Worm (Caenorhabditis elegans): Measurements from ENCODE around the gene F39F10.2.

Gene F39F10.2

DNA sequence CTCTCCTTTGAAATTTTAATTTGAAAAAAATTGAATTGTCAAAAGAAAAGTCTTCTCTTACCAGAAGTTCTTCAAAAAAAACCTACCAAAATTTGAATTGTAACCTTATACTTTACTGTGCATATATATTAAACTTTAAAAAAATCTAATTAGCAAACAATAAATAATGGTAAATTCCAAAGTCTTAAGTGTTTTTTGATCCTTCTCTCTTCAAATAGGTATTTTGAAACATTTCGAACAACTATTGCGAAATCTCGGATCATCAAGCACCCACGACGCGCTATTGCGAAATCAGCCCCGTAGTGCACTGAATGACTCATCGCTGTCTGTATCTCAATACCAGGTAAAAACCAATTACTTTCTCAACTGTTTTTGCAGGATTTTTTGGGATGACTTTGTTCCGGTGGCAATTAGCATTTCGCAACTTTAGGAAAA is 36.0 kb downstream of the F39F10.2 start (continued):
- peak; percentile 43 for TF ChIP-seq lin-14 (GFP tag; optimal IDR thresholded peaks at IDR 0.05)
- TF ChIP-seq ama-1 (optimal IDR thresholded peaks at IDR 0.05), result peak; percentile 91
- TF ChIP-seq nhr-12 (tag; optimal IDR thresholded peaks at IDR 0.05), result no peak
- no peak for TF ChIP-seq nhr-77 (tag; optimal IDR thresholded peaks at IDR 0.05)
- TF ChIP-seq C04F5.9 (tag; optimal IDR thresholded peaks at IDR 0.05), result no peak
- peak; percentile 39 for TF ChIP-seq grh-1 (GFP tag; IDR thresholded peaks at IDR 0.05)
- peak in 2 of 6 experiments; percentile 21 to 56 for TF ChIP-seq elt-3 (tag; optimal IDR thresholded peaks at IDR 0.05)
- TF ChIP-seq lsy-2 (tag; optimal IDR thresholded peaks at IDR 0.05), result peak; percentile 7 to 39

DNA sequence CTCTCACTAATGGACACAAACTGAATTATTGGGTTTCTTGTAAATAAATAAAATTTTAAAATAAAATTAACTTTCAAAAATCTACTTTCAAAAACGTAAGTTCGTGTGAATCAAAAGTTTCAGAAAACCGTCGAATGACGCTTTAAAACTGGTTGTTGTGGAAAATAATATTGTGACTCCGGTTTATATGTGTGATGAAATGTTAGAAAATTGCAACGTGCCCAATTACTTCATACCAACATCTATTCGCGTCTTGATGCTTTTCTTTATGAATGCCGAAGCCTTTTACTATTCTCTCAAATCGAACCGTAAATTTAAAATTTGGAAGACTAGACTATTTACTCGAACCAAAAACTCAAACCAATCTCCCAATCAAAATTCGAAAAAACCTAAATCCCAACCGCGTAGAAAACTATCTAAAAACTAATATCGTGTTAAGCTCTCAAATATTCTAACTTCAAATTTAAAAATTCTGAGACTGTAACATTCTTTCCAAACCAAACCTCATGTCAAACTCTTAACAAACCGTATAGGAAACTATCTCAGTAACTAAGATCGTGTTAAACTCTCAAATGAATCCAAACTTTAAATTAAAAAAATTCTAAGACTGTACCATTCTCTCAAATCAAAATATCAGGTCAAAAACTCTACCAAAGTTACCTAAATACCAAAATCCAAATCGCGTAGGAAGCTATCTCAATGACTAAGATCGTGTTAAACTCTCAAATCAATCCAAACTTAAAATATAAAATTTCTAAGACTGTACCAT is 36.8 kb downstream of the F39F10.2 start:
- TF ChIP-seq unc-86 (tag; optimal IDR thresholded peaks at IDR 0.05) (no peak), fos-1 (tag; optimal IDR thresholded peaks at IDR 0.05) (no peak), nhr-84 (tag; optimal IDR thresholded peaks at IDR 0.05) (peak; percentile 12), skn-1 (tag; optimal IDR thresholded peaks at IDR 0.05) (peak; percentile 37), hlh-17 (GFP tag; optimal IDR thresholded peaks at IDR 0.05; ENCODE audit: borderline replicate concordance) (no peak), elt-2 (tag; optimal IDR thresholded peaks at IDR 0.05) (no peak), Y116A8C.19 (tag; optimal IDR thresholded peaks at IDR 0.05; ENCODE audit: borderline replicate concordance) (no peak), C34B4.2 (tag; optimal IDR thresholded peaks at IDR 0.05) (no peak), ztf-4 (tag; optimal IDR thresholded peaks at IDR 0.05) (peak; percentile 76), nhr-12 (tag; optimal IDR thresholded peaks at IDR 0.05) (no peak), ceh-8 (GFP tag; optimal IDR thresholded peaks at IDR 0.05) (no peak), zag-1 (tag; optimal IDR thresholded peaks at IDR 0.05) (no peak), unc-130 (tag; optimal IDR thresholded peaks at IDR 0.05) (peak; percentile 72), mep-1 (tag; optimal IDR thresholded peaks at IDR 0.05) (peak; percentile 46), nhr-76 (tag; optimal IDR thresholded peaks at IDR 0.05) (no peak), hlh-4 (tag; optimal IDR thresholded peaks at IDR 0.05) (no peak), dpl-1 (GFP tag; optimal IDR thresholded peaks at IDR 0.05) (peak in 2 of 3 experiments; percentile 26 to 29), isw-1 (GFP tag; IDR thresholded peaks at IDR 0.05) (peak; percentile 47), tlp-1 (tag; optimal IDR thresholded peaks at IDR 0.05) (no peak), C16A3.4 (tag; optimal IDR thresholded peaks at IDR 0.05) (peak; percentile 56), lin-35 (GFP tag; optimal IDR thresholded peaks at IDR 0.05) (peak in 1 of 2 experiments; percentile 45), mab-9 (GFP tag; IDR thresholded peaks at IDR 0.05) (peak; percentile 83), xbp-1 (tag; optimal IDR thresholded peaks at IDR 0.05) (no peak), nhr-47 (tag; optimal IDR thresholded peaks at IDR 0.05) (peak; percentile 47), unc-98 (GFP tag; IDR thresholded peaks at IDR 0.05) (peak; percentile 8), sup-37 (GFP tag; optimal IDR thresholded peaks at IDR 0.05) (peak; percentile 34), lin-13 (GFP tag; optimal IDR thresholded peaks at IDR 0.05) (peak; percentile 54), jun-1 (tag; optimal IDR thresholded peaks at IDR 0.05) (no peak), ets-5 (GFP tag; IDR thresholded peaks at IDR 0.05) (0 out of 2 replicates have a peak, but pooled peaks have one; percentile 89), irx-1 (tag; optimal IDR thresholded peaks at IDR 0.05) (no peak), nhr-11 (tag; optimal IDR thresholded peaks at IDR 0.05) (no peak), rnt-1 (tag; optimal IDR thresholded peaks at IDR 0.05) (peak; percentile 76), nhr-28 (tag; optimal IDR thresholded peaks at IDR 0.05) (no peak), hpl-2 (GFP tag; optimal IDR thresholded peaks at IDR 0.05) (no peak), ceh-82 (tag; optimal IDR thresholded peaks at IDR 0.05) (peak in 1 of 3 experiments; percentile 27), lir-3 (tag; optimal IDR thresholded peaks at IDR 0.05; ENCODE audit: poor library complexity) (no peak), vab-15 (tag; optimal IDR thresholded peaks at IDR 0.05) (no peak), nhr-20 (tag; optimal IDR thresholded peaks at IDR 0.05) (peak; percentile 47), tbx-2 (tag; optimal IDR thresholded peaks at IDR 0.05) (no peak), mef-2 (tag; optimal IDR thresholded peaks at IDR 0.05) (no peak), lsy-2 (tag; optimal IDR thresholded peaks at IDR 0.05) (peak in 1 of 2 experiments; percentile 45), pax-3 (tag; optimal IDR thresholded peaks at IDR 0.05) (peak; percentile 47), ztf-11 (tag; optimal IDR thresholded peaks at IDR 0.05) (no peak), F16B12.6 (tag; optimal IDR thresholded peaks at IDR 0.05) (no peak)
